Fruit fly (Drosophila melanogaster): ENCODE measurements around the gene CG9098.

dm6 chr2L:5972005-5972404 is 40.1 kb downstream of the CG9098 start:
- TF ChIP-seq esg (GFP tag; conservative IDR thresholded peaks at IDR 0.05) (no peak; the same call in 1 of the 2 replicates), fd64A (GFP tag; optimal IDR thresholded peaks at IDR 0.05) (no peak), CG14965 (GFP tag; optimal IDR thresholded peaks at IDR 0.05; ENCODE audit: borderline replicate concordance) (no peak)

Measured in whole organism, embryonic.